Fruit fly (Drosophila melanogaster) whole organism: ENCODE data around the gene Ms.

ENCODE experiments used
- CG8478 ChIP-seq: fragments of >200 bp; optimal IDR thresholded peaks from 2 replicates; lab custom pipeline; 2018; ENCODE audit warnings: inconsistent platforms
- Dll ChIP-seq: fragments of >200 bp; optimal IDR thresholded peaks from 2 replicates; lab custom pipeline; 2017
- EcR ChIP-seq, 2 experiments: fragments of >200 bp; optimal IDR thresholded peaks; 2 replicates each; lab custom pipeline; 2017; ENCODE audit warnings: missing biosample characterization in 2 of 2, missing genetic modification characterization in 2 of 2, missing genetic modification reagents in 2 of 2
- pan ChIP-seq: fragments of >200 bp; optimal IDR thresholded peaks from 2 replicates; lab custom pipeline; 2017
- psq ChIP-seq: fragments of >200 bp; optimal IDR thresholded peaks from 2 replicates; lab custom pipeline; 2017

DNA sequence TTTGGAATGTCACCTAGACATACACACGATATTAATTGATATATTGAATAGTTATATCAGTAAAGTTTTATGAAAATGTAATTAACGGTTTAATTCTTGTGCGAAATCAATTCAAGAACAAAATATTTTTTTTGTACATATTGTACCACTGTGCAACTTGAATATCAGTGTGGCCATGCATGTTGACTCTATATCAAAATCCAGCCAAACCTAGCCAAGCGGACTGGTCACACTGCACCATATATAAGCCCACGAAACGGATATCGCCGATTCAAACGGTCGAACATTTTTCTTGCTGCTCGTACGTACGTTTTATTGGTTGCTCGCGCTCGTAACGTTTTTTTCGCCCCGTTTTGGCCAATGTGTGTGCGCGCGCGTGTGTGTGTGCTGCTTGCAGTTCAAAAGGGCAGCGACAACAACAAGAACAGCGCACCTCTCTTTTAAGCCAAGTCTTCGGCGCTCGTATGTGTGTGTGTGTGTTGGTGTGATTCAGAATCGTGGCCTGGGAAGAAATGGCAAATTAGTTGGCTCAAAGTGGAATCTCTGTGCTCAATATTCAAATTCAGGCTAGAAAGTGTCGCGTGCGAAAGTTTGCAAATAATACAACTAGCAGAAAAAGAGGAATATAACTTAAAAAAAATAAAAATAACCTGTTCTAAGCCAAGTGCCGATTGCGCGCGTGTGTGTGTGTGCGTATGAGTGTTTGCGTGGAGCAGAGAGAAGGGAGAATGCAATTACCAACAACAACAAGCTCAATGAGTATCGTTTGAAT is 46.4 kb upstream of the Ms start, which contains the start of gene crb:
- TF ChIP-seq Dll (lab: Kevin White, UChicago) = no peak
- no peak for TF ChIP-seq psq (lab: Kevin White, UChicago)
- no peak for TF ChIP-seq pan (lab: Kevin White, UChicago)
- TF ChIP-seq CG8478 (lab: Kevin White, UChicago) = no peak
- no peak for TF ChIP-seq EcR (GFP tag; optimal IDR thresholded peaks at IDR 0.05; lab: Kevin White, UChicago)
